Worm (Caenorhabditis elegans) whole organism, L2 larva: ENCODE data around the gene K02A6.4.

Source experiments
- C34F6.9 ChIP-seq: fragments of 150-350 bp; optimal IDR thresholded peaks from 2 replicates; lab custom pipeline; 2014; ENCODE audit warnings: missing biosample characterization, missing genetic modification characterization
- F13H6.1 ChIP-seq: sonication (generic microtip); optimal IDR thresholded peaks from 2 replicates; lab custom pipeline; 2016; ENCODE audit warnings: missing genetic modification characterization, missing compliant biosample characterization
- R02D3.7 ChIP-seq: fragments of 150-350 bp; optimal IDR thresholded peaks from 2 replicates; lab custom pipeline; 2014; ENCODE audit warnings: missing biosample characterization, missing genetic modification characterization
- Y55F3AM.14 ChIP-seq: fragments of 200-800 bp; sonication (Bioruptor generic); optimal IDR thresholded peaks from 2 replicates; lab custom pipeline; 2018; ENCODE audit warnings: mild to moderate bottlenecking, missing genetic modification characterization, missing compliant biosample characterization
- ZK546.5 ChIP-seq: sonication (generic microtip); optimal IDR thresholded peaks from 2 replicates; lab custom pipeline; 2017; ENCODE audit warnings: missing biosample characterization, missing genetic modification characterization
- alr-1 ChIP-seq: fragments of 150-350 bp; optimal IDR thresholded peaks from 2 replicates; lab custom pipeline; 2014; ENCODE audit warnings: missing biosample characterization, missing genetic modification characterization
- aly-2 ChIP-seq: fragments of 150-350 bp; optimal IDR thresholded peaks from 2 replicates; lab custom pipeline; 2014; ENCODE audit warnings: missing biosample characterization, missing genetic modification characterization
- ama-1 ChIP-seq: fragments of 150-350 bp; optimal IDR thresholded peaks from 2 replicates; lab custom pipeline; 2018; ENCODE audit warnings: inconsistent platforms
- blmp-1 ChIP-seq: sonication (generic microtip); optimal IDR thresholded peaks from 2 replicates; lab custom pipeline; 2017; ENCODE audit warnings: missing genetic modification characterization, mild to moderate bottlenecking, missing compliant biosample characterization, antibody characterized with exemption, moderate library complexity; ENCODE audit not compliant: insufficient read depth
- ceh-16 ChIP-seq: fragments of 150-350 bp; optimal IDR thresholded peaks from 2 replicates; lab custom pipeline; 2014; ENCODE audit warnings: missing biosample characterization, missing genetic modification characterization
- ceh-82 ChIP-seq: fragments of 150-350 bp; optimal IDR thresholded peaks from 2 replicates; lab custom pipeline; 2014; ENCODE audit warnings: missing biosample characterization, missing genetic modification characterization
- crh-2 ChIP-seq: sonication (generic microtip); optimal IDR thresholded peaks from 2 replicates; lab custom pipeline; 2017; ENCODE audit warnings: missing biosample characterization, missing genetic modification characterization
- dmd-4 ChIP-seq: sonication (generic microtip); optimal IDR thresholded peaks from 2 replicates; lab custom pipeline; 2017; ENCODE audit warnings: missing biosample characterization, missing genetic modification characterization
- egl-27 ChIP-seq: sonication (generic microtip); optimal IDR thresholded peaks from 3 replicates; lab custom pipeline; 2017; ENCODE audit warnings: missing biosample characterization, missing genetic modification reagents, missing genetic modification characterization
- elt-1 ChIP-seq: fragments of 150-350 bp; optimal IDR thresholded peaks from 2 replicates; lab custom pipeline; 2014; ENCODE audit warnings: missing biosample characterization, missing genetic modification characterization
- elt-3 ChIP-seq: sonication (generic microtip); optimal IDR thresholded peaks from 2 replicates; lab custom pipeline; 2017; ENCODE audit warnings: missing biosample characterization, missing genetic modification characterization
- fos-1 ChIP-seq: fragments of 150-350 bp; optimal IDR thresholded peaks from 2 replicates; lab custom pipeline; 2014; ENCODE audit warnings: missing biosample characterization, missing genetic modification characterization
- gmeb-1 ChIP-seq: fragments of 150-350 bp; optimal IDR thresholded peaks from 2 replicates; lab custom pipeline; 2014; ENCODE audit warnings: missing biosample characterization, missing genetic modification characterization
- lin-11 ChIP-seq: fragments of 150-350 bp; sonication (generic microtip); optimal IDR thresholded peaks from 2 replicates; lab custom pipeline; 2014; ENCODE audit warnings: missing biosample characterization, missing genetic modification characterization, inconsistent platforms, mixed read lengths
- lin-13 ChIP-seq: fragments of 150-350 bp; optimal IDR thresholded peaks from 2 replicates; lab custom pipeline; 2014; ENCODE audit warnings: missing biosample characterization, missing genetic modification reagents, missing genetic modification characterization
- lin-39 ChIP-seq: fragments of 150-350 bp; optimal IDR thresholded peaks from 2 replicates; lab custom pipeline; 2014; ENCODE audit warnings: missing biosample characterization, missing genetic modification reagents, missing genetic modification characterization
- lsy-2 ChIP-seq, 2 experiments: fragments of 150-350 bp in 1 of 2; sonication (generic microtip) in 1 of 2; optimal IDR thresholded peaks; 2 replicates each; lab custom pipeline; 2014 to 2017; ENCODE audit warnings: missing biosample characterization in 2 of 2, missing genetic modification characterization in 2 of 2
- mab-5 ChIP-seq: fragments of 150-350 bp; optimal IDR thresholded peaks from 2 replicates; lab custom pipeline; 2014; ENCODE audit warnings: missing biosample characterization, missing genetic modification characterization
- mbf-1 ChIP-seq: sonication (generic microtip); optimal IDR thresholded peaks from 2 replicates; lab custom pipeline; 2017; ENCODE audit warnings: missing biosample characterization, missing genetic modification characterization
- mdl-1 ChIP-seq, 2 experiments: fragments of 150-350 bp in 1 of 2; sonication (generic microtip) in 1 of 2; optimal IDR thresholded peaks; 2 replicates each; lab custom pipeline; 2017; ENCODE audit warnings: missing biosample characterization in 2 of 2, missing genetic modification characterization in 2 of 2
- nhr-10 ChIP-seq: sonication (generic microtip); optimal IDR thresholded peaks from 2 replicates; lab custom pipeline; 2017; ENCODE audit warnings: missing biosample characterization, missing genetic modification characterization
- nhr-11 ChIP-seq: fragments of 150-350 bp; optimal IDR thresholded peaks from 2 replicates; lab custom pipeline; 2014; ENCODE audit warnings: missing biosample characterization, missing genetic modification characterization
- nhr-12 ChIP-seq: fragments of 150-350 bp; optimal IDR thresholded peaks from 2 replicates; lab custom pipeline; 2014; ENCODE audit warnings: missing biosample characterization, missing genetic modification characterization
- nhr-129 ChIP-seq: fragments of 150-350 bp; optimal IDR thresholded peaks from 2 replicates; lab custom pipeline; 2014; ENCODE audit warnings: missing biosample characterization, missing genetic modification characterization
- nhr-21 ChIP-seq: fragments of 150-350 bp; optimal IDR thresholded peaks from 2 replicates; lab custom pipeline; 2014; ENCODE audit warnings: missing biosample characterization, missing genetic modification characterization
- nhr-23 ChIP-seq: fragments of 150-350 bp; optimal IDR thresholded peaks from 2 replicates; lab custom pipeline; 2014; ENCODE audit warnings: missing biosample characterization, missing genetic modification reagents, missing genetic modification characterization
- nhr-237 ChIP-seq: fragments of 150-350 bp; optimal IDR thresholded peaks from 2 replicates; lab custom pipeline; 2014; ENCODE audit warnings: missing biosample characterization, missing genetic modification characterization
- nhr-25 ChIP-seq: fragments of 150-350 bp; sonication (generic microtip); optimal IDR thresholded peaks from 3 replicates; lab custom pipeline; 2014; ENCODE audit warnings: missing biosample characterization, missing genetic modification characterization
- nhr-6 ChIP-seq: fragments of 150-350 bp; optimal IDR thresholded peaks from 2 replicates; lab custom pipeline; 2014; ENCODE audit warnings: missing biosample characterization, missing genetic modification characterization
- nhr-77 ChIP-seq: fragments of 150-350 bp; optimal IDR thresholded peaks from 2 replicates; lab custom pipeline; 2014; ENCODE audit warnings: missing biosample characterization, missing genetic modification characterization
- peb-1 ChIP-seq: fragments of 150-350 bp; optimal IDR thresholded peaks from 2 replicates; lab custom pipeline; 2014; ENCODE audit warnings: missing biosample characterization, missing genetic modification characterization
- sem-4 ChIP-seq: fragments of 150-350 bp; optimal IDR thresholded peaks from 2 replicates; lab custom pipeline; 2014; ENCODE audit warnings: missing biosample characterization, missing genetic modification reagents, missing genetic modification characterization
- skn-1 ChIP-seq: sonication (generic microtip); optimal IDR thresholded peaks from 2 replicates; lab custom pipeline; 2017; ENCODE audit warnings: missing biosample characterization, missing genetic modification characterization
- sma-3 ChIP-seq: sonication (generic microtip); optimal IDR thresholded peaks from 2 replicates; lab custom pipeline; 2016; ENCODE audit warnings: missing genetic modification reagents, missing genetic modification characterization, missing compliant biosample characterization
- sma-9 ChIP-seq, 2 experiments: fragments of 150-350 bp in 1 of 2; sonication (generic microtip) in 1 of 2; optimal IDR thresholded peaks; 2 replicates each; lab custom pipeline; 2014 to 2016; ENCODE audit warnings: missing genetic modification characterization in 2 of 2, mild to moderate bottlenecking in 1 of 2, missing biosample characterization in 1 of 2, missing compliant biosample characterization in 1 of 2, missing genetic modification reagents in 1 of 2, moderate library complexity in 1 of 2
- snpc-4 ChIP-seq: fragments of 150-350 bp; optimal IDR thresholded peaks from 2 replicates; lab custom pipeline; 2014; ENCODE audit warnings: missing biosample characterization, missing genetic modification characterization
- unc-39 ChIP-seq: fragments of 150-350 bp; optimal IDR thresholded peaks from 2 replicates; lab custom pipeline; 2014; ENCODE audit warnings: missing biosample characterization, missing genetic modification characterization
- unc-55 ChIP-seq: fragments of 150-350 bp; sonication (generic microtip); optimal IDR thresholded peaks from 3 replicates; lab custom pipeline; 2014; ENCODE audit warnings: missing biosample characterization, missing genetic modification reagents, missing genetic modification characterization
- unc-62 ChIP-seq: fragments of 150-350 bp; optimal IDR thresholded peaks from 2 replicates; lab custom pipeline; 2014; ENCODE audit warnings: missing biosample characterization, missing genetic modification reagents, missing genetic modification characterization
- zag-1 ChIP-seq: fragments of 150-350 bp; optimal IDR thresholded peaks from 2 replicates; lab custom pipeline; 2014; ENCODE audit warnings: missing biosample characterization, missing genetic modification characterization
- ztf-1 ChIP-seq: fragments of 200-800 bp; sonication (Bioruptor generic); conservative IDR thresholded peaks from 2 replicates; pipeline ENCODE4 v1.3.6; 2022; ENCODE audit warnings: missing genetic modification characterization, missing compliant biosample characterization
- ztf-11 ChIP-seq: sonication (generic microtip); optimal IDR thresholded peaks from 2 replicates; lab custom pipeline; 2017; ENCODE audit warnings: missing biosample characterization, missing genetic modification characterization
- ztf-4 ChIP-seq: fragments of 150-350 bp; optimal IDR thresholded peaks from 2 replicates; lab custom pipeline; 2014; ENCODE audit warnings: missing biosample characterization, missing genetic modification characterization

The K02A6.4 gene

ce11 chrX:8252293-8252692 is 33.7 kb upstream of the K02A6.4 start, which contains the start of gene M60.6:
TSS of gene M60.6 (minus strand) at chrX:8252458.
- no peak for TF ChIP-seq lin-13
- no peak for TF ChIP-seq dmd-4 (tag; lab: Kevin White, UChicago)
- no peak for TF ChIP-seq ztf-11
- TF ChIP-seq alr-1 (tag; lab: Kevin White, UChicago), result no peak
- no peak for TF ChIP-seq peb-1
- TF ChIP-seq F13H6.1 (tag; lab: Kevin White, UChicago), result peak; percentile 9
- TF ChIP-seq ama-1 (lab: Kevin White, UChicago), result no peak
- TF ChIP-seq nhr-21 (tag; lab: Kevin White, UChicago), result peak; percentile 2
- no peak for TF ChIP-seq nhr-12 (tag; lab: Kevin White, UChicago)
- no peak for TF ChIP-seq fos-1
- TF ChIP-seq Y55F3AM.14 (GFP tag; lab: Kevin White, UChicago), result no peak
- TF ChIP-seq nhr-6 (tag; lab: Kevin White, UChicago), result no peak
- no peak for TF ChIP-seq ZK546.5 (tag; lab: Kevin White, UChicago)
- no peak for TF ChIP-seq nhr-11
- TF ChIP-seq unc-55 (GFP tag; lab: Kevin White, UChicago), result peak; percentile 75
- no peak for TF ChIP-seq elt-1 (tag; lab: Kevin White, UChicago)
- TF ChIP-seq nhr-129 (tag; lab: Kevin White, UChicago), result peak; percentile 62
- no peak for TF ChIP-seq mab-5
- TF ChIP-seq mdl-1 (tag; optimal IDR thresholded peaks at IDR 0.05; lab: Kevin White, UChicago), result peak in 1 of 2 experiments; percentile 13
- no peak for TF ChIP-seq nhr-10 (tag; lab: Kevin White, UChicago)
- no peak for TF ChIP-seq unc-39 (tag; lab: Kevin White, UChicago)
- TF ChIP-seq skn-1 (tag; lab: Kevin White, UChicago), result no peak
- no peak for TF ChIP-seq nhr-237
- peak; percentile 56 for TF ChIP-seq sma-9 (GFP tag; optimal IDR thresholded peaks at IDR 0.05; lab: Kevin White, UChicago)
- TF ChIP-seq sma-9 (tag; optimal IDR thresholded peaks at IDR 0.05; lab: Kevin White, UChicago), result no peak
- no peak for TF ChIP-seq elt-3 (tag; lab: Kevin White, UChicago)
- TF ChIP-seq sma-3 (GFP tag; lab: Kevin White, UChicago), result no peak
- TF ChIP-seq C34F6.9 (tag; lab: Kevin White, UChicago), result peak; percentile 23
- peak in 1 of 2 experiments; percentile 32 for TF ChIP-seq lsy-2 (tag; optimal IDR thresholded peaks at IDR 0.05; lab: Kevin White, UChicago)
- no peak for TF ChIP-seq ceh-16 (tag; lab: Kevin White, UChicago)
- no peak for TF ChIP-seq ztf-1
- no peak for TF ChIP-seq crh-2 (tag; lab: Kevin White, UChicago)
- no peak for TF ChIP-seq ceh-82 (tag; lab: Kevin White, UChicago)
- no peak for TF ChIP-seq snpc-4 (tag; lab: Kevin White, UChicago)
- TF ChIP-seq aly-2 (tag; lab: Kevin White, UChicago), result no peak
- peak; percentile 54 for TF ChIP-seq nhr-25 (tag; lab: Kevin White, UChicago)
- TF ChIP-seq zag-1, result peak; percentile 51
- no peak for TF ChIP-seq mbf-1 (tag; lab: Kevin White, UChicago)
- TF ChIP-seq blmp-1 (tag; lab: Kevin White, UChicago), result no peak
- TF ChIP-seq lin-39 (tag; lab: Kevin White, UChicago), result no peak
- TF ChIP-seq ztf-4 (tag; lab: Kevin White, UChicago), result no peak
- no peak for TF ChIP-seq gmeb-1 (tag; lab: Kevin White, UChicago)
- TF ChIP-seq nhr-23, result no peak
- TF ChIP-seq nhr-77 (tag; lab: Kevin White, UChicago), result no peak
- no peak for TF ChIP-seq R02D3.7 (tag; lab: Kevin White, UChicago)
- TF ChIP-seq sem-4 (tag; lab: Kevin White, UChicago), result peak; percentile 8
- TF ChIP-seq lin-11 (tag; lab: Kevin White, UChicago), result no peak
- TF ChIP-seq egl-27 (tag; lab: Kevin White, UChicago), result no peak
- TF ChIP-seq unc-62 (GFP tag; lab: Kevin White, UChicago), result no peak
- TF ChIP-seq, all 48 proteins: peak for 11
